Worm (Caenorhabditis elegans) whole organism, dauer: Measurements from ENCODE around the gene str-125.

Experiments used
- unc-62 ChIP-seq: sonication (generic microtip); optimal IDR thresholded peaks from 2 replicates; lab custom pipeline; 2017; ENCODE audit warnings: missing biosample characterization, missing genetic modification reagents, missing genetic modification characterization

str-125 gene

ce11 chrV:17075900-17076299 lies at the start of gene str-125:
Gene str-125, minus strand, starts transcription at chrV:17076000.
- TF ChIP-seq unc-62 (GFP tag; lab: Kevin White, UChicago), result no peak

ce11 chrV:17108310-17108709 lies 32.5 kb upstream of the str-125 start, which contains the start of gene ZK218.11:
Gene ZK218.11, minus strand, starts transcription at chrV:17108410.
- no peak for TF ChIP-seq unc-62 (GFP tag; lab: Kevin White, UChicago)

ce11 chrV:17105483-17105882 lies 29.7 kb upstream of the str-125 start, which contains the start of gene ZK218.7:
Gene ZK218.7, plus strand, starts transcription at chrV:17105783.
- no peak for TF ChIP-seq unc-62 (GFP tag; lab: Kevin White, UChicago)

ce11 chrV:17104527-17104926 lies 28.7 kb upstream of the str-125 start, which contains the start of gene nhr-248:
Gene nhr-248, minus strand, starts transcription at chrV:17104627.
- no peak for TF ChIP-seq unc-62 (GFP tag; lab: Kevin White, UChicago)

ce11 chrV:17100829-17101228 lies 25.0 kb upstream of the str-125 start, which contains the start of gene ZK218.5:
Gene ZK218.5, plus strand, starts transcription at chrV:17101129.
- TF ChIP-seq unc-62 (GFP tag; lab: Kevin White, UChicago), result no peak

- no peak for TF ChIP-seq unc-62 (GFP tag; lab: Kevin White, UChicago)
Observed at ce11 chrV:17098669-17099068, 22.9 kb upstream of the str-125 start, which contains the start of the genes ZK218.3 and ZK218.4. Gene ZK218.3, minus strand, starts transcription at chrV:17098769. Gene ZK218.4, plus strand, starts transcription at chrV:17098854.

- TF ChIP-seq unc-62 (GFP tag; lab: Kevin White, UChicago), result no peak
Observed at ce11 chrV:17094568-17094967, 18.8 kb upstream of the str-125 start.

- TF ChIP-seq unc-62 (GFP tag; lab: Kevin White, UChicago), result no peak
Observed at ce11 chrV:17092262-17092661, 16.5 kb upstream of the str-125 start, which contains the start of gene ZK218.1. Gene ZK218.1, plus strand, starts transcription at chrV:17092562.

- no peak for TF ChIP-seq unc-62 (GFP tag; lab: Kevin White, UChicago)
Observed at ce11 chrV:17089931-17090429, 14.2 kb upstream of the str-125 start, which contains the start of gene srh-237. Gene srh-237, plus strand, starts transcription at chrV:17090379.

- no peak for TF ChIP-seq unc-62 (GFP tag; lab: Kevin White, UChicago)
Observed at ce11 chrV:17089342-17089741, 13.5 kb upstream of the str-125 start, which contains the start of gene T05E12.6. Gene T05E12.6, minus strand, starts transcription at chrV:17089442.

ce11 chrV:17082718-17083117 lies 6.9 kb upstream of the str-125 start, which contains the start of gene T05E12.9:
Gene T05E12.9, minus strand, starts transcription at chrV:17082818.
- no peak for TF ChIP-seq unc-62 (GFP tag; lab: Kevin White, UChicago)

ce11 chrV:17079795-17080194 lies 4.0 kb upstream of the str-125 start, which contains the start of gene srw-20:
Gene srw-20, minus strand, starts transcription at chrV:17079895.
- TF ChIP-seq unc-62 (GFP tag; lab: Kevin White, UChicago), result no peak

- TF ChIP-seq unc-62 (GFP tag; lab: Kevin White, UChicago), result no peak
Observed at ce11 chrV:17077889-17078288, 2.1 kb upstream of the str-125 start, which contains the start of gene T05E12.3. Gene T05E12.3, minus strand, starts transcription at chrV:17077989.

ce11 chrV:17071578-17071977 lies 4.2 kb downstream of the str-125 start, which contains the start of gene srbc-14:
Gene srbc-14, minus strand, starts transcription at chrV:17071678.
- no peak for TF ChIP-seq unc-62 (GFP tag; lab: Kevin White, UChicago)

ce11 chrV:17068839-17069238 lies 7.0 kb downstream of the str-125 start, which contains the start of gene T05E12.8:
Gene T05E12.8, plus strand, starts transcription at chrV:17069139.
- TF ChIP-seq unc-62 (GFP tag; lab: Kevin White, UChicago), result no peak

- no peak for TF ChIP-seq unc-62 (GFP tag; lab: Kevin White, UChicago)
Observed at ce11 chrV:17066634-17067033, 9.2 kb downstream of the str-125 start.

ce11 chrV:17064676-17065075 lies 11.1 kb downstream of the str-125 start, which contains the start of gene srh-255:
Gene srh-255, plus strand, starts transcription at chrV:17064976.
- TF ChIP-seq unc-62 (GFP tag; lab: Kevin White, UChicago), result no peak
